Fruit fly (Drosophila melanogaster) whole organism, adult: ENCODE results near the gene CG13712.

ENCODE experiments used
- CG14711 ChIP-seq: fragments of 200-800 bp; sonication (Bioruptor generic); optimal IDR thresholded peaks from 2 replicates; lab custom pipeline; 2018; ENCODE audit warnings: missing biosample characterization, mild to moderate bottlenecking, missing genetic modification characterization, moderate library complexity
- CG7101 ChIP-seq: fragments of 200-800 bp; sonication (Bioruptor generic); optimal IDR thresholded peaks from 2 replicates; lab custom pipeline; 2018; ENCODE audit warnings: missing biosample characterization, mild to moderate bottlenecking, missing genetic modification characterization, moderate library complexity
- bab1 ChIP-seq: fragments of 200-800 bp; sonication (Bioruptor generic); optimal IDR thresholded peaks from 3 replicates; lab custom pipeline; 2019; ENCODE audit warnings: missing biosample characterization, mild to moderate bottlenecking, missing genetic modification characterization, moderate library complexity

- TF ChIP-seq CG14711 (tag; lab: Kevin White, UChicago) (no peak), bab1 (no peak), CG7101 (no peak)
Measured at dm6 chr3L:4686609-4687008, 23.1 kb downstream of the CG13712 start.
